Worm (Caenorhabditis elegans) whole organism, L1 larva: ENCODE data around the gene C47E12.13.

ENCODE experiments used
- C04F5.9 ChIP-seq: sonication (generic microtip); optimal IDR thresholded peaks from 2 replicates; lab custom pipeline; 2016; ENCODE audit warnings: missing genetic modification characterization, missing compliant biosample characterization
- C16A3.4 ChIP-seq: fragments of 150-350 bp; optimal IDR thresholded peaks from 2 replicates; lab custom pipeline; 2014; ENCODE audit warnings: missing biosample characterization, missing genetic modification characterization
- F16B12.6 ChIP-seq: fragments of 150-350 bp; optimal IDR thresholded peaks from 2 replicates; lab custom pipeline; 2014; ENCODE audit warnings: missing biosample characterization, missing genetic modification characterization
- Y116A8C.19 ChIP-seq: sonication (generic microtip); optimal IDR thresholded peaks from 2 replicates; lab custom pipeline; 2016; ENCODE audit warnings: missing compliant biosample characterization, missing genetic modification characterization, borderline replicate concordance
- dsc-1 ChIP-seq: sonication (generic microtip); optimal IDR thresholded peaks from 2 replicates; lab custom pipeline; 2016; ENCODE audit warnings: mild to moderate bottlenecking, missing genetic modification characterization, missing compliant biosample characterization
- egl-13 ChIP-seq: sonication (generic microtip); optimal IDR thresholded peaks from 2 replicates; lab custom pipeline; 2016; ENCODE audit warnings: missing genotype, missing genetic modification reagents, missing genetic modification characterization, missing compliant biosample characterization
- egl-27 ChIP-seq, 2 experiments: fragments of 150-350 bp in 1 of 2; sonication (generic microtip); optimal IDR thresholded peaks; 3 replicates each; lab custom pipeline; 2017 to 2018; ENCODE audit warnings: missing biosample characterization in 2 of 2, missing genetic modification characterization in 2 of 2, missing genetic modification reagents in 2 of 2
- ets-5 ChIP-seq: fragments of 200-800 bp; sonication (Bioruptor generic); IDR thresholded peaks from 2 replicates; pipeline ENCODE4 v1.3.6; 2022; ENCODE audit warnings: missing genetic modification characterization, missing compliant biosample characterization
- fkh-10 ChIP-seq: sonication (generic microtip); optimal IDR thresholded peaks from 2 replicates; lab custom pipeline; 2017; ENCODE audit warnings: missing biosample characterization, missing genetic modification reagents, missing genetic modification characterization
- hlh-17 ChIP-seq: fragments of 200-800 bp; sonication (Bioruptor generic); optimal IDR thresholded peaks from 2 replicates; lab custom pipeline; 2018; ENCODE audit warnings: missing genetic modification characterization, mild to moderate bottlenecking, missing compliant biosample characterization, moderate library complexity, borderline replicate concordance
- hlh-4 ChIP-seq: sonication (generic microtip); optimal IDR thresholded peaks from 2 replicates; lab custom pipeline; 2016; ENCODE audit warnings: mild to moderate bottlenecking, missing genetic modification characterization, missing compliant biosample characterization
- lin-13 ChIP-seq: fragments of 150-350 bp; optimal IDR thresholded peaks from 2 replicates; lab custom pipeline; 2014; ENCODE audit warnings: missing biosample characterization, missing genetic modification reagents, missing genetic modification characterization
- lin-14 ChIP-seq: fragments of 200-800 bp; sonication (Bioruptor generic); optimal IDR thresholded peaks from 2 replicates; lab custom pipeline; 2018; ENCODE audit warnings: mild to moderate bottlenecking, missing genetic modification characterization, moderate library complexity, missing compliant biosample characterization
- lir-3 ChIP-seq: sonication (generic microtip); optimal IDR thresholded peaks from 2 replicates; lab custom pipeline; 2016; ENCODE audit warnings: mild to moderate bottlenecking, missing genetic modification characterization, moderate library complexity, missing compliant biosample characterization; ENCODE audit not compliant: poor library complexity
- nhr-11 ChIP-seq: fragments of 150-350 bp; optimal IDR thresholded peaks from 2 replicates; lab custom pipeline; 2014; ENCODE audit warnings: missing biosample characterization, missing genetic modification characterization
- nhr-20 ChIP-seq: sonication (generic microtip); optimal IDR thresholded peaks from 2 replicates; lab custom pipeline; 2016; ENCODE audit warnings: mild to moderate bottlenecking, missing genetic modification characterization, missing compliant biosample characterization
- nhr-71 ChIP-seq: sonication (generic microtip); optimal IDR thresholded peaks from 2 replicates; lab custom pipeline; 2016; ENCODE audit warnings: mild to moderate bottlenecking, missing genetic modification characterization, moderate library complexity, missing compliant biosample characterization
- nhr-76 ChIP-seq: sonication (generic microtip); optimal IDR thresholded peaks from 2 replicates; lab custom pipeline; 2017; ENCODE audit warnings: missing biosample characterization, missing genetic modification characterization
- nhr-84 ChIP-seq: sonication (generic microtip); optimal IDR thresholded peaks from 2 replicates; lab custom pipeline; 2017; ENCODE audit warnings: missing biosample characterization, missing genetic modification characterization
- pag-3 ChIP-seq: sonication (generic microtip); optimal IDR thresholded peaks from 2 replicates; lab custom pipeline; 2017; ENCODE audit warnings: missing genetic modification characterization, mild to moderate bottlenecking, missing compliant biosample characterization, antibody characterized with exemption, borderline replicate concordance; ENCODE audit not compliant: insufficient read depth
- sptf-1 ChIP-seq: fragments of 150-350 bp; optimal IDR thresholded peaks from 2 replicates; lab custom pipeline; 2014; ENCODE audit warnings: missing biosample characterization, missing genetic modification characterization
- swsn-7 ChIP-seq: sonication (generic microtip); optimal IDR thresholded peaks from 2 replicates; lab custom pipeline; 2016; ENCODE audit warnings: missing genetic modification characterization, missing compliant biosample characterization
- tbx-2 ChIP-seq: sonication (generic microtip); optimal IDR thresholded peaks from 2 replicates; lab custom pipeline; 2016; ENCODE audit warnings: missing genetic modification characterization, missing compliant biosample characterization
- unc-98 ChIP-seq: fragments of 200-800 bp; sonication (Bioruptor generic); IDR thresholded peaks from 2 replicates; pipeline ENCODE4 v1.3.6; 2022; ENCODE audit warnings: missing genetic modification characterization, missing compliant biosample characterization
- zag-1 ChIP-seq: fragments of 150-350 bp; optimal IDR thresholded peaks from 2 replicates; lab custom pipeline; 2014; ENCODE audit warnings: missing biosample characterization, missing genetic modification characterization

The C47E12.13 gene

DNA sequence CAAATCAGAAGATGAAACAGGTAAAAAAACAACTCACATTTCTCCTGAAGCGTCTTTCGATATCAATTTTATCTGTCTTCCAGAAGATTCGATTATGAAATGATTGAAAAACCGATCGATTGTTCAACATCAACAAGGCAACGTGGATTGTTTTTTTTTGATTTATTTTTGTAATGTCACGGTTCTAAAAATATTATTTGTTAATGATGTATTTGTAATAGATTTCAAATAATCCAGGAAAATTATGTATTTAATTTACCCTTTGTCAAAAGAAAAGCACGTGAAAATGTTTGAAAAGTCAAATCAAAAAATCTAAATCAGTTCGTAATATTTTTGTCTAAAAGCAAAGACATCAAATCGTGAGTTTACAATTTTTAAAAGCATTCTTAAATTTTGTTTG is 37.6 kb downstream of the C47E12.13 start, which contains the start of the genes kin-5 and C47E12.11:
kin-5 (minus strand) TSS at position 101 of the 400 bp plus-strand sequence.
C47E12.11 (plus strand) TSS at position 320 of the 400 bp plus-strand sequence.
- TF ChIP-seq nhr-11 (tag; lab: Kevin White, UChicago) (no peak), nhr-76 (no peak), hlh-4 (tag; lab: Kevin White, UChicago) (no peak), nhr-71 (no peak), egl-27 (tag; optimal IDR thresholded peaks at IDR 0.05; lab: Kevin White, UChicago) (no peak), sptf-1 (tag; lab: Kevin White, UChicago) (no peak), lir-3 (tag; lab: Kevin White, UChicago) (no peak), Y116A8C.19 (no peak), C16A3.4 (no peak), nhr-84 (tag; lab: Kevin White, UChicago) (no peak), C04F5.9 (tag; lab: Kevin White, UChicago) (no peak), lin-14 (GFP tag; lab: Kevin White, UChicago) (no peak)

DNA sequence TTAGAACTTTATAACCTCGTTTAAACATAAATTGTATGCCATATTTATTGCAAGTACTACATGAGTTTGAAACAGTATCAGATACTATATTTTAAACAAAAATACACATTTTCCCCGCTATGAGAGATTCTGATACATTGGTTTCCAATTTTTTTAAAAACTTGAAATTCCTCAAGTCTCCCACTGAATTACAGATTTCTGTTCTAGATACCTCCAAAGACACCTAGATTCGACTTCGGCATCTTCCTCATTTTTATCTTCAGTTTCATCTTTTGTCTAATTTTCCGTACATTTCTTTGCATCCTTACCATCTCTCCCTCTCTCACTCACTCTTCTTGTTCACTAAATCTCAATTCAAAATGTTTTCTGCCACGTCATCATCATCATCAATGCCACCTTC is 42.7 kb downstream of the C47E12.13 start, which contains the start of gene T13H10.2:
T13H10.2 (plus strand) TSS at position 301 of the 400 bp plus-strand sequence.
- TF ChIP-seq zag-1 (tag; lab: Kevin White, UChicago): no peak
- no peak for TF ChIP-seq F16B12.6 (tag; lab: Kevin White, UChicago)
- no peak for TF ChIP-seq pag-3
- TF ChIP-seq egl-27 (tag; optimal IDR thresholded peaks at IDR 0.05; lab: Kevin White, UChicago): no peak
- no peak for TF ChIP-seq fkh-10 (GFP tag; lab: Kevin White, UChicago)
- TF ChIP-seq tbx-2 (tag; lab: Kevin White, UChicago): no peak
- TF ChIP-seq unc-98 (GFP tag; lab: Robert Waterston, UW): no peak
- no peak for TF ChIP-seq ets-5 (GFP tag; lab: Robert Waterston, UW)
- TF ChIP-seq swsn-7: no peak
- TF ChIP-seq dsc-1 (tag; lab: Kevin White, UChicago): no peak
- TF ChIP-seq nhr-20 (tag; lab: Kevin White, UChicago): no peak
- TF ChIP-seq hlh-17 (GFP tag; lab: Kevin White, UChicago): no peak
- no peak for TF ChIP-seq lin-13 (GFP tag; lab: Kevin White, UChicago)
- no peak for TF ChIP-seq egl-13 (tag; lab: Kevin White, UChicago)
- TF ChIP-seq hlh-4 (tag; lab: Kevin White, UChicago): no peak
